Fruit fly (Drosophila melanogaster): Measurements from ENCODE around the gene Sce.

dm6 chr3R:27688034-27688433 lies 6.2 kb upstream of the Sce start, which contains the start of gene CG31055:
- TF ChIP-seq CTCF (optimal IDR thresholded peaks at IDR 0.05) (no peak), CG8478 (optimal IDR thresholded peaks at IDR 0.05) (no peak)

Data from S2 (cell line).